Fruit fly (Drosophila melanogaster): Measurements from ENCODE around the gene CG15199.
A peak's percentile ranks its signal among the peaks of the same experiment; 100 is the strongest.
"Not testable (repeated sequence)": the region's sequence is repeated elsewhere in the genome, so short reads cannot be mapped to it uniquely, and the experiment has no call there.

CG15199 gene

DNA sequence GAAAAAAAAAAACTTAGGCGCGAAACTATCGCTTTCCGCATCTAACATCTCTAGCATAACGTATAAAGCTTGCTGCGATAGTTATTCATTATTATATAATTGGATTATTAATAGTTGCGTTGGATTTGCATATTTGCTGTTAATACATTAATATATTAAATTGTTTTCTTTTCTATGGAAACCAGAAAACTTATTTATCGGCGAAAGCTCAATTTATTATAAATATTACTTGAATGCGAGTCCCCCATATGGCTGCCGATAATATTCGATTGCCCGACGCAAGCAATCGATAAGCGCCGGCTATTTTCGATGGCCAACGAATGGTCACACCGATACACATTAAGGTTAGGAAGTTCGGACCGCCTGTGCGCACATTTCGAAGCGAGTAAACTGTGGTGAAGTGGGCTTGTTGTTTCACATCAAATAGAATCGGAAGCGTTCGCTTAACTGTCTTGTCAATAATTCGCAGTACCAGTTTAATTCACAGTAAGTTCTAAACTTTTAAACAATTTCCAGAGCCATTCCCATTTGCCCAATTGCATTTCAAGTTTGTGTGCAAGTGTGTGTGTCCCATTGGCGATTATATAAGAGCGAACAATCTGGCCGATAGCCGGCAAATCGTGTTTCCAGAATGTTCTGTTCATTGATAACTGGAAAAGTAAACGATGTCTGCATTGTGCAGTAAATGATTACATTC lies 33.3 kb downstream of the CG15199 start, which contains the start of gene Hsp60A (continued):
- TF ChIP-seq fd59A (GFP tag; optimal IDR thresholded peaks at IDR 0.05) (no peak), CG1621 (tag; optimal IDR thresholded peaks at IDR 0.05) (no peak), CG31627 (GFP tag; optimal IDR thresholded peaks at IDR 0.05) (peak; percentile 48)

DNA sequence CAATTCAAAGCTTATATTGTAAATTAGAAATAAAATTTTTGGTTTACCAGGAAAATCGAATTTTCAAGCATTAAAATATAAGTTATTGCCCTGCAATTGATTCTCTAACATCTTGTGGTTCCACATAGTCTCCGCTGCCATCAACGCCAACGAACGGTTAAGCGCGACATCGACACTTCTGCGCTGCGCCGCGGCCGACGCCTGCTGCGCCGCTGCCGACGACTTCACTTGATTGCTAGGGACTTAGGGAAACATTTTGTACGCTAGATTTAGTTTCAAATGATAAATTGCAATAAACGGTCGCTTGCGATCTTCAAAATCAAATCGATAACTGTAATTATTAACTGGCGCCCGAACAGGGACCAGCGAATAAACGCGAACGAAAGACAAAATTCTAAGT lies 45.7 kb downstream of the CG15199 start, which contains the start of gene CG42249:
CG42249 (plus strand) TSS at position 301 of the 400 bp plus-strand sequence.
- TF ChIP-seq CG6854 (GFP tag; optimal IDR thresholded peaks at IDR 0.05); Gug (GFP tag; IDR thresholded peaks at IDR 0.05); fd59A (GFP tag; optimal IDR thresholded peaks at IDR 0.05): not testable (repeated sequence)

DNA sequence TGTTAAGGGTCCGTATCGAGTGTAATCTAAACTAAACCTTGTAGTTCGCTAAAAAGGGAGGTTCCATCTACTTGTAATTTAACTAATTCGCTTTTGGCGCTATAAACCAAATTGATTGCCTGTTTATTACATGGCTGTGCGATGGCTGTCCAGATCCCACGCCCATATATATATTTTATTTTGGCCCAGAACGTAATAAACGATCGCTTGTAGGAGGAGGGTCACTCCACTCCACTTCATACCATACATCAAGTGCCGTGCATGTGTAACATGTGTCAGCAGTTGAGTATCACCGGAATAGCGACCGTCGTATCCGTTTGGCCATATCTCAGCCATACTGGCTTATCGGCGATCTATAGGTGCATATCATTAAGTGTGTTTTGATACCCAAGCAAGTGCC lies 46.4 kb downstream of the CG15199 start:
- TF ChIP-seq Eip75B (GFP tag; optimal IDR thresholded peaks at IDR 0.05), result no peak
- TF ChIP-seq vri (GFP tag; optimal IDR thresholded peaks at IDR 0.05), result peak; percentile 8

DNA sequence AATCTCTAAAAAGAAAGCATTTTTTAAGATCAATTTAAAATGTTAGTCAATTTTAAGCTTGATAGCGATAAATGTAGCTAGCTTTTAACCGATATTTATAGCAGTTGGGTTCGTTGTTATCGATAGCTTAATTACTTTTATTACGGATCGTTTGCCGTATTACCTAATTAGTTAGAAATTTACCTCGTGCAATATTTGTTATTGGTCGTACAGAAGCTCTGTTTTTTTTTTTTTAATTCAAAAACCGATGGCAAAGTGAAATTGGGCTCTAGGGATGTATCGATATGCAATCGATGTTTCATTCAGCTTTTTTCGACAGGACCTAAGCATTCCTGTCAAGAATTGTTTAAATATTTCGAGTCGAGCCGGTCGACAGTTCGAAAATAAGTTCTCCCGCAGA lies 49.4 kb downstream of the CG15199 start, which contains the start of gene CG2061:
CG2061 (plus strand) TSS at position 292 of the 400 bp plus-strand sequence.
- no peak for TF ChIP-seq CG4318 (GFP tag; optimal IDR thresholded peaks at IDR 0.05)
- no peak for TF ChIP-seq pdm3 (GFP tag; optimal IDR thresholded peaks at IDR 0.05)
- TF ChIP-seq CG10669 (GFP tag; optimal IDR thresholded peaks at IDR 0.05), result no peak
- TF ChIP-seq Blimp-1 (GFP tag; optimal IDR thresholded peaks at IDR 0.05), result no peak
- TF ChIP-seq fd85E (GFP tag; optimal IDR thresholded peaks at IDR 0.05), result no peak
